Worm (Caenorhabditis elegans) whole organism, L3 larva: ENCODE data around the gene F49E12.10.

ENCODE experiments used
- R02D3.7 ChIP-seq: fragments of 150-350 bp; optimal IDR thresholded peaks from 2 replicates; lab custom pipeline; 2014; ENCODE audit warnings: missing biosample characterization, missing genetic modification characterization
- ceh-16 ChIP-seq: sonication (generic microtip); optimal IDR thresholded peaks from 2 replicates; lab custom pipeline; 2017; ENCODE audit warnings: missing biosample characterization, missing genetic modification characterization
- ceh-82 ChIP-seq: fragments of 150-350 bp; optimal IDR thresholded peaks from 2 replicates; lab custom pipeline; 2014; ENCODE audit warnings: missing biosample characterization, missing genetic modification characterization
- ceh-9 ChIP-seq: sonication (generic microtip); optimal IDR thresholded peaks from 2 replicates; lab custom pipeline; 2018; ENCODE audit warnings: missing biosample characterization, missing genetic modification characterization
- egl-5 ChIP-seq: fragments of 150-350 bp; optimal IDR thresholded peaks from 2 replicates; lab custom pipeline; 2017; ENCODE audit warnings: missing biosample characterization, missing genetic modification reagents, missing genetic modification characterization, inconsistent platforms
- elt-1 ChIP-seq: fragments of 150-350 bp; optimal IDR thresholded peaks from 2 replicates; lab custom pipeline; 2014; ENCODE audit warnings: missing biosample characterization, missing genetic modification characterization
- elt-2 ChIP-seq: sonication (generic microtip); optimal IDR thresholded peaks from 2 replicates; lab custom pipeline; 2016; ENCODE audit warnings: missing genetic modification reagents, mild to moderate bottlenecking, missing genetic modification characterization, missing compliant biosample characterization
- fkh-10 ChIP-seq: sonication (generic microtip); optimal IDR thresholded peaks from 2 replicates; lab custom pipeline; 2017; ENCODE audit warnings: missing biosample characterization, missing genetic modification reagents, missing genetic modification characterization
- jun-1 ChIP-seq: fragments of 150-350 bp; optimal IDR thresholded peaks from 2 replicates; lab custom pipeline; 2014; ENCODE audit warnings: missing biosample characterization, missing genetic modification reagents, missing genetic modification characterization
- lin-15B ChIP-seq: fragments of 150-350 bp; optimal IDR thresholded peaks from 2 replicates; lab custom pipeline; 2014; ENCODE audit warnings: missing biosample characterization, missing genetic modification characterization
- lin-39 ChIP-seq: fragments of 150-350 bp; optimal IDR thresholded peaks from 2 replicates; lab custom pipeline; 2018; ENCODE audit warnings: missing biosample characterization, missing genetic modification reagents, missing genetic modification characterization
- mdl-1 ChIP-seq: fragments of 150-350 bp; optimal IDR thresholded peaks from 2 replicates; lab custom pipeline; 2014; ENCODE audit warnings: missing biosample characterization, missing genetic modification characterization
- mml-1 ChIP-seq: fragments of 150-350 bp; sonication (generic microtip); optimal IDR thresholded peaks from 3 replicates; lab custom pipeline; 2014; ENCODE audit warnings: missing biosample characterization, missing genetic modification characterization
- nfya-1 ChIP-seq: sonication (generic microtip); optimal IDR thresholded peaks from 2 replicates; lab custom pipeline; 2017; ENCODE audit warnings: missing genetic modification characterization, mild to moderate bottlenecking, missing compliant biosample characterization, antibody characterized with exemption, moderate library complexity; ENCODE audit not compliant: insufficient read depth
- nhr-12 ChIP-seq: fragments of 150-350 bp; optimal IDR thresholded peaks from 2 replicates; lab custom pipeline; 2014; ENCODE audit warnings: missing biosample characterization, missing genetic modification characterization
- nhr-23 ChIP-seq: fragments of 150-350 bp; optimal IDR thresholded peaks from 2 replicates; lab custom pipeline; 2014; ENCODE audit warnings: missing biosample characterization, missing genetic modification reagents, missing genetic modification characterization
- nhr-237 ChIP-seq: fragments of 150-350 bp; optimal IDR thresholded peaks from 2 replicates; lab custom pipeline; 2014; ENCODE audit warnings: missing biosample characterization, missing genetic modification characterization
- nhr-28 ChIP-seq: fragments of 150-350 bp; optimal IDR thresholded peaks from 2 replicates; lab custom pipeline; 2014; ENCODE audit warnings: missing biosample characterization, missing genetic modification characterization
- nhr-43 ChIP-seq: sonication (generic microtip); optimal IDR thresholded peaks from 2 replicates; lab custom pipeline; 2016; ENCODE audit warnings: mild to moderate bottlenecking, missing genetic modification characterization, missing compliant biosample characterization; ENCODE audit not compliant: poor library complexity, severe bottlenecking
- nhr-76 ChIP-seq: fragments of 150-350 bp; sonication (generic microtip); optimal IDR thresholded peaks from 5 replicates; lab custom pipeline; 2014; ENCODE audit warnings: missing biosample characterization, missing genetic modification characterization
- nhr-77 ChIP-seq: fragments of 150-350 bp; optimal IDR thresholded peaks from 2 replicates; lab custom pipeline; 2014; ENCODE audit warnings: missing biosample characterization, missing genetic modification characterization
- pqm-1 ChIP-seq: fragments of 150-350 bp; optimal IDR thresholded peaks from 2 replicates; lab custom pipeline; 2017; ENCODE audit warnings: missing biosample characterization, missing genetic modification characterization, inconsistent platforms
- skn-1 ChIP-seq: fragments of 150-350 bp; optimal IDR thresholded peaks from 2 replicates; lab custom pipeline; 2014; ENCODE audit warnings: missing biosample characterization, missing genetic modification characterization
- unc-39 ChIP-seq: sonication (generic microtip); optimal IDR thresholded peaks from 4 replicates; lab custom pipeline; 2017; ENCODE audit warnings: missing biosample characterization, missing genetic modification characterization
- unc-62 ChIP-seq: fragments of 150-350 bp; sonication (generic microtip); optimal IDR thresholded peaks from 4 replicates; lab custom pipeline; 2014; ENCODE audit warnings: missing biosample characterization, missing genetic modification reagents, missing genetic modification characterization
- zag-1 ChIP-seq: fragments of 150-350 bp; optimal IDR thresholded peaks from 2 replicates; lab custom pipeline; 2014; ENCODE audit warnings: missing biosample characterization, missing genetic modification characterization
- ztf-4 ChIP-seq: fragments of 150-350 bp; optimal IDR thresholded peaks from 2 replicates; lab custom pipeline; 2014; ENCODE audit warnings: missing biosample characterization, missing genetic modification characterization

Gene F49E12.10

DNA sequence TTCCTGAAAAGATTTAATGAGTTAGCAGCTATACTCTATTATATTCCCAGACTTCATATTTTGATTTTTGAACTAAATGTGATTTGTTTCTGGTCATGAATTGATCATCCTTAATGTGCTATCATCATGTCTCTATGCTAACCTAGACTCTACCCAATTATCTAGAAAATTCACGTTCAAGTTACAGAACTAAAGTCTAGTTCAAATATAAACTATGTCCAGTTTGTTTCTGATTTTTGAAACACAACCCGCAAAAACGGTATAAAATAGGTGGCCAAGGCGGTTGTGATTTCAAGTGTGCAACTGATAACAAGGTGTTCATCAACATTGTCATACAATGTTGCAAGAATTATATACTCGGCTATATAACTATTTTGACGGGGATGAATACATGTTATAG is at the start of gene F49E12.10:
F49E12.10 (plus strand) TSS at position 301 of the 400 bp plus-strand sequence.
- TF ChIP-seq ceh-16 (tag; lab: Kevin White, UChicago) (no peak), elt-2 (peak; percentile 39), unc-39 (tag; lab: Kevin White, UChicago) (no peak), nhr-23 (tag; lab: Kevin White, UChicago) (no peak), lin-15B (tag; lab: Kevin White, UChicago) (no peak), ceh-9 (tag; lab: Kevin White, UChicago) (no peak), pqm-1 (tag; lab: Kevin White, UChicago) (peak; percentile 41)

DNA sequence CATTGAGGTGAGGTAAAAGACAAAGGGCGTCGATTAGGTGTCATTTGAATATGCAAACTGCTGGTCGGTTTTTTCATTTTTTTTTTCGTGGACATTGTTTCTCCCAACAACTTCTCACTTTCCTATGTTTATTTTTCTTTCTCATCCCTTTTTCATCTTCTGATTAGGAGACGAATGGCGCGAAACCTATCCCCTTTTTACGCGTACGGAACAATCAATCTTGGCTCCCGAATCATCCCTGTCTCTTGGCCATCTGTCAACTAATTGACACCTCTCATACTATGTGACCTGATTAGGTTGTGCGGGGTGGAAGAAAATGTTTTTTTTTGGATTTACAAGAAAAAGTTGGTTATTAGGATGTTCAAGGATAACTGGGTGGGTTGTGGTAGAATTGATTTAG is 46.0 kb upstream of the F49E12.10 start:
- TF ChIP-seq ceh-82 (tag; lab: Kevin White, UChicago) (no peak), nhr-23 (tag; lab: Kevin White, UChicago) (peak; percentile 4), nhr-76 (tag; lab: Kevin White, UChicago) (no peak)

DNA sequence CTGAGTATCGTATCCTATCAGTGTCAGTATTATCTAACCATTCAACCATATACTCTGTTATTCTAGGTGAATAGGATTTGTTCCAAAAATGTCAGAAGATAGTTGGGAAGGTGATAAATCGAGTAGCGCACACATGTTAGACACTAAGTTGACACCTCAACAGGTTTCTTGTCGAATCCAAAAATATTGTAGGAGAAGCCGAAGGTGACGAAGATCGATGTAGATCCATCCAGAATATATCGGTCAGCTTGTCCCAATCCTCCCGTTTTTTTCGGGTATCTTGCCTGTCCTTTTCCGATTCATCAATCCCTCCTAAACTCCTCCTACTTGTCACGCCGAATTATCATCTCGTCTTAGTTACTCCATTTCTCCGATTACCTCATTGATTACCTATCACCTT is 45.2 kb upstream of the F49E12.10 start:
- TF ChIP-seq nhr-43 (peak; percentile 33), ztf-4 (no peak)

DNA sequence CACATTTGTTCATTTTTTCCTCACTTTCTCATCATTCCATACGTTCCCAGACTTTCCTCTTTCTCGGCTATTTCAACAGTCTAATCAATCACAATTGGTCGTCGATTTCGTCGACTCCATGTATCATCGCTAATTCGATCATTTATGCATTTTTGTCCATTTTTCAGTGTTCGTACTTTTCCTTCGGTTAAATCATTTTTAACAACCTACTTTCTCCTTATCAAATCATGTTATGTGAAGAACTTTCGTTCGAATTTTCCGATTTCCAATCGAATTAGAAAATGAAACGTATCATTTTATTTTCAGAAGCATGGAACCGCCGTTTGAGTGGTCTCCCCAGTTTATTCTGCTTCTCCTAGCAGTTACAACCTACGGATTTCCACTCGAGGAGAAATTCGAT is 44.5 kb upstream of the F49E12.10 start, which contains the start of gene eff-1:
eff-1 (plus strand) TSS at position 301 of the 400 bp plus-strand sequence.
- TF ChIP-seq elt-1 (tag; lab: Kevin White, UChicago) (no peak), mdl-1 (tag; lab: Kevin White, UChicago) (no peak), nhr-77 (tag; lab: Kevin White, UChicago) (no peak), egl-5 (tag; lab: Kevin White, UChicago) (no peak), nfya-1 (tag; lab: Kevin White, UChicago) (no peak), zag-1 (tag; lab: Kevin White, UChicago) (no peak), nhr-28 (tag; lab: Kevin White, UChicago) (no peak), pqm-1 (tag; lab: Kevin White, UChicago) (no peak), jun-1 (tag; lab: Kevin White, UChicago) (no peak), ceh-9 (tag; lab: Kevin White, UChicago) (no peak), nhr-23 (tag; lab: Kevin White, UChicago) (no peak), fkh-10 (no peak), unc-39 (tag; lab: Kevin White, UChicago) (no peak), ztf-4 (no peak), nhr-76 (tag; lab: Kevin White, UChicago) (no peak), nhr-237 (tag; lab: Kevin White, UChicago) (no peak)

DNA sequence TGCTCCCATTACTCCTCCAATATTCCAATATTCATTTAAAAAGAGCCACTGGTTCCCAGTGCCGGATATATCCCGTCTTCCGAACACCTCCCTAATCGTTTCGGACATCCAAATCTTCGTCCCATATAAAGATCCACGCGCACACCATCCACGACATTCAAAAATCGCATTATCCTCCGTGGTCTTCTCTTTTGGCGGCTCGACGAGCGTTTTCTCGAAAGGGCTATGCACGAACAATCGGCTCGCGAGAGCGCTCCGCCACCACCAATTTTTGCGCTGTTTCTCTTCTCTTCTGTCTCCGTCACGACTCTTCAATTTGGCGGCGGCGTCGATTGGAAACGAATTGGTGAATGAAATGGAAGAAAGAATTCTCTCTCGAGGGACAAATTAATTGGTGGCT is 37.6 kb upstream of the F49E12.10 start:
- peak; percentile 30 for TF ChIP-seq nfya-1 (tag; lab: Kevin White, UChicago)
- peak; percentile 7 for TF ChIP-seq lin-39 (tag; lab: Kevin White, UChicago)
- TF ChIP-seq unc-62 = no peak

DNA sequence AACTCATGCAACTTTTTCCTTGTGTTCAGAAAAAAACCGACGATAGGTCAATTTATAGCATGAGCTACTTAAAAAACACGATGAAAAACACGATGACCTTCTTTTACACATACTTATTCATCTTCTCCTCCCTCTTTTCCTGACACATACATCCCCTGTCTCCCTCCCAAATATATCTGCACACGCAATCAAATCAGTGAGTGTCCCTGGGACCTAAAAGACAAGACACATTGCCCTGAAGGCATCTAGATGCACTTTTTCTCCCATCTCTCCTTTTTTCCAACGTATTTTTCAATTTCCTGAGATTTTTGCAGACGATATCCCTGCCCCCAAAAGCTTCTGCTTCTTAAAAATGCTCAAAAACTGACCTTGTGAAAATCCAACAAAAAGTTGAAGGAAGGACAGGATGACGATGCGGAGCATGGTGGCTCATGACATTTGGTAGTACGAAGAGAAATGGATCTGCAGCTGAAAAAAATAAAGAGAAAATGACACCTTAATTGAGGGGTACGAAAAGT is 36.6 kb upstream of the F49E12.10 start, which contains the start of gene C26D10.6:
C26D10.6 (minus strand) TSS at position 468 of the 518 bp plus-strand sequence.
- TF ChIP-seq zag-1 (tag; lab: Kevin White, UChicago) = no peak
- peak; percentile 70 for TF ChIP-seq elt-1 (tag; lab: Kevin White, UChicago)

DNA sequence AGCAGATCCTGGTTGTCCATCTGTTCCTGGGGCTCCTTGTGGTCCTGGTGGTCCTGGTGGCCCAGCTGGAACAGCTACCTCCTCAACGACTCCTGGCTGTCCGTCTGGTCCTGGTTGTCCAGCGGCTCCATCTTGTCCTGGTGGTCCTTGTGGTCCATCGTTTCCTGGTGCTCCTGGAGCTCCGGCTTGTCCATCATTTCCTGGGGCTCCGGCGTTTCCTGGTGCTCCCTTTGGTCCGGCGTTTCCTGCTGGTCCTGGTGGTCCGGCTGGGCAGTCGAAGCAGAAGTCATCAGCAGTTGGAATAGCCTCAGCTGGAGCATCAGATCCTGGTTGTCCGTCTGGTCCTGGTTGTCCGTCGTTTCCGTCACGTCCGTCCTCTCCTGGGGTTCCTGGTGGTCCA is 32.4 kb upstream of the F49E12.10 start:
- TF ChIP-seq lin-39 (tag; lab: Kevin White, UChicago) (no peak), ceh-9 (tag; lab: Kevin White, UChicago) (no peak), nhr-12 (tag; lab: Kevin White, UChicago) (no peak), nhr-237 (tag; lab: Kevin White, UChicago) (no peak), nhr-77 (tag; lab: Kevin White, UChicago) (no peak), ceh-16 (tag; lab: Kevin White, UChicago) (no peak), R02D3.7 (tag; lab: Kevin White, UChicago) (no peak), ztf-4 (no peak), pqm-1 (tag; lab: Kevin White, UChicago) (no peak), unc-62 (no peak), nhr-28 (tag; lab: Kevin White, UChicago) (no peak), elt-2 (no peak), skn-1 (tag; lab: Kevin White, UChicago) (no peak), jun-1 (tag; lab: Kevin White, UChicago) (no peak), mml-1 (no peak), egl-5 (tag; lab: Kevin White, UChicago) (no peak)
